Fruit fly (Drosophila melanogaster) whole organism, embryonic: ENCODE measurements around the gene Tps1.

Source experiments
- Asciz ChIP-seq: fragments of 200-800 bp; sonication (Bioruptor generic); optimal IDR thresholded peaks from 2 replicates; lab custom pipeline; 2017; ENCODE audit warnings: missing biosample characterization, mild to moderate bottlenecking, missing genetic modification characterization, missing genetic modification reagents
- BtbVII ChIP-seq: fragments of 200-800 bp; sonication (Bioruptor generic); optimal IDR thresholded peaks from 3 replicates; lab custom pipeline; 2017; ENCODE audit warnings: missing biosample characterization, mild to moderate bottlenecking, missing genetic modification characterization
- CG10979 ChIP-seq: fragments of 200-800 bp; sonication (Bioruptor generic); optimal IDR thresholded peaks from 2 replicates; lab custom pipeline; 2018; ENCODE audit warnings: missing biosample characterization, mild to moderate bottlenecking, missing genetic modification characterization, moderate library complexity
- CG11504 ChIP-seq: fragments of 200-800 bp; sonication (Bioruptor generic); optimal IDR thresholded peaks from 3 replicates; lab custom pipeline; 2019; ENCODE audit warnings: missing biosample characterization, mild to moderate bottlenecking, missing genetic modification characterization, moderate library complexity
- CG12071 ChIP-seq: fragments of 200-800 bp; sonication (Bioruptor generic); optimal IDR thresholded peaks from 3 replicates; lab custom pipeline; 2018; ENCODE audit warnings: missing biosample characterization, mild to moderate bottlenecking, missing genetic modification characterization
- CG12155 ChIP-seq: fragments of 200-800 bp; sonication (Bioruptor generic); optimal IDR thresholded peaks from 3 replicates; lab custom pipeline; 2016; ENCODE audit warnings: missing biosample characterization, missing genetic modification characterization
- CG12769 ChIP-seq: fragments of 200-800 bp; sonication (Bioruptor generic); optimal IDR thresholded peaks from 2 replicates; lab custom pipeline; 2019; ENCODE audit warnings: missing biosample characterization, mild to moderate bottlenecking, missing genetic modification characterization, moderate library complexity
- CG14667 ChIP-seq: fragments of 200-800 bp; sonication (Bioruptor generic); IDR thresholded peaks from 2 replicates; pipeline ENCODE4 v1.3.6; 2022; ENCODE audit warnings: missing biosample characterization, missing genetic modification characterization
- CG14710 ChIP-seq: fragments of 200-800 bp; sonication (Bioruptor generic); optimal IDR thresholded peaks from 3 replicates; lab custom pipeline; 2019; ENCODE audit warnings: missing biosample characterization, mild to moderate bottlenecking, missing genetic modification characterization, moderate library complexity
- CG16863 ChIP-seq: fragments of 200-800 bp; sonication (Bioruptor generic); optimal IDR thresholded peaks from 3 replicates; lab custom pipeline; 2016; ENCODE audit warnings: missing biosample characterization, missing genetic modification characterization
- CG17802 ChIP-seq: fragments of 200-800 bp; sonication (Bioruptor generic); optimal IDR thresholded peaks from 2 replicates; lab custom pipeline; 2018; ENCODE audit warnings: missing biosample characterization, mild to moderate bottlenecking, missing genetic modification characterization, moderate library complexity
- CG2712 ChIP-seq: fragments of 200-800 bp; optimal IDR thresholded peaks from 3 replicates; lab custom pipeline; 2019; ENCODE audit warnings: missing biosample characterization, mild to moderate bottlenecking, missing genetic modification characterization, moderate library complexity
- CG2875 ChIP-seq: fragments of 200-800 bp; sonication (Bioruptor generic); optimal IDR thresholded peaks from 2 replicates; lab custom pipeline; 2017; ENCODE audit warnings: missing biosample characterization, mild to moderate bottlenecking, missing genetic modification characterization, missing genetic modification reagents
- CG3065 ChIP-seq: fragments of 200-800 bp; sonication (Bioruptor generic); optimal IDR thresholded peaks from 2 replicates; lab custom pipeline; 2016; ENCODE audit warnings: missing biosample characterization, missing genetic modification characterization
- CG3407 ChIP-seq: fragments of 200-800 bp; sonication (Bioruptor generic); optimal IDR thresholded peaks from 2 replicates; lab custom pipeline; 2018; ENCODE audit warnings: missing biosample characterization, mild to moderate bottlenecking, missing genetic modification characterization
- CG4424 ChIP-seq: fragments of 200-800 bp; sonication (Bioruptor generic); optimal IDR thresholded peaks from 3 replicates; lab custom pipeline; 2016; ENCODE audit warnings: missing biosample characterization, missing genetic modification characterization
- CG6791 ChIP-seq: fragments of 200-800 bp; sonication (Bioruptor generic); IDR thresholded peaks from 3 replicates; pipeline ENCODE4 v1.3.6; 2022; ENCODE audit warnings: missing biosample characterization, missing genetic modification characterization; ENCODE audit not compliant: partially characterized antibody
- CG8359 ChIP-seq: fragments of 200-800 bp; sonication (Bioruptor generic); optimal IDR thresholded peaks from 2 replicates; lab custom pipeline; 2017; ENCODE audit warnings: missing biosample characterization, mild to moderate bottlenecking, missing genetic modification characterization, borderline replicate concordance
- Deaf1 ChIP-seq: fragments of 200-800 bp; optimal IDR thresholded peaks from 3 replicates; lab custom pipeline; 2019; ENCODE audit warnings: missing biosample characterization, mild to moderate bottlenecking, missing genetic modification characterization, moderate library complexity
- Dip3 ChIP-seq: fragments of 200-800 bp; sonication (Bioruptor generic); optimal IDR thresholded peaks from 3 replicates; lab custom pipeline; 2016; ENCODE audit warnings: missing biosample characterization, missing genetic modification characterization
- Doc2 ChIP-seq: fragments of 200-800 bp; sonication (Bioruptor generic); IDR thresholded peaks from 2 replicates; pipeline ENCODE4 v1.3.6; 2022; ENCODE audit warnings: missing biosample characterization, missing genetic modification characterization
- GATAe ChIP-seq: fragments of 200-800 bp; sonication (Bioruptor generic); conservative IDR thresholded peaks from 2 replicates; pipeline ENCODE4 v1.3.6; 2022; ENCODE audit warnings: missing biosample characterization, missing genetic modification characterization
- Gug ChIP-seq: fragments of 200-800 bp; sonication (Bioruptor generic); IDR thresholded peaks from 4 replicates; pipeline ENCODE4 v1.3.6; 2022; ENCODE audit warnings: missing biosample characterization, missing genetic modification characterization
- Hand ChIP-seq: fragments of 200-800 bp; sonication (Bioruptor generic); optimal IDR thresholded peaks from 2 replicates; lab custom pipeline; 2017; ENCODE audit warnings: mild to moderate bottlenecking, missing biosample characterization, missing genetic modification reagents, missing genetic modification characterization
- Mad ChIP-seq: fragments of 200-800 bp; sonication (Bioruptor generic); optimal IDR thresholded peaks from 2 replicates; lab custom pipeline; 2016; ENCODE audit warnings: missing biosample characterization, missing genetic modification characterization
- Nf-YB ChIP-seq: fragments of 200-800 bp; sonication (Bioruptor generic); optimal IDR thresholded peaks from 3 replicates; lab custom pipeline; 2019; ENCODE audit warnings: missing biosample characterization, mild to moderate bottlenecking, missing genetic modification characterization, moderate library complexity
- Oaz ChIP-seq: fragments of 200-800 bp; sonication (Bioruptor generic); IDR thresholded peaks from 2 replicates; pipeline ENCODE4 v1.3.6; 2022; ENCODE audit warnings: missing biosample characterization, missing genetic modification characterization
- Scr ChIP-seq: fragments of 200-800 bp; sonication (Bioruptor generic); IDR thresholded peaks from 2 replicates; pipeline ENCODE4 v1.3.6; 2022; ENCODE audit warnings: missing biosample characterization, missing genetic modification characterization; ENCODE audit not compliant: partially characterized antibody
- Sry-β ChIP-seq: fragments of 200-800 bp; sonication (Bioruptor generic); optimal IDR thresholded peaks from 2 replicates; lab custom pipeline; 2018; ENCODE audit warnings: missing biosample characterization, mild to moderate bottlenecking, missing genetic modification characterization, moderate library complexity
- Usf ChIP-seq: fragments of 200-800 bp; sonication (Bioruptor generic); optimal IDR thresholded peaks from 2 replicates; lab custom pipeline; 2017; ENCODE audit warnings: missing genotype, missing biosample characterization, missing genetic modification characterization
- ap ChIP-seq: fragments of 200-800 bp; sonication (Bioruptor generic); IDR thresholded peaks from 2 replicates; pipeline ENCODE4 v1.3.6; 2022; ENCODE audit warnings: missing biosample characterization, missing genetic modification characterization
- bigmax ChIP-seq: fragments of 200-800 bp; sonication (Bioruptor generic); optimal IDR thresholded peaks from 2 replicates; lab custom pipeline; 2018; ENCODE audit warnings: missing biosample characterization, mild to moderate bottlenecking, missing genetic modification characterization
- cad ChIP-seq: fragments of >200 bp; optimal IDR thresholded peaks from 2 replicates; lab custom pipeline; 2017; ENCODE audit warnings: missing biosample characterization, missing genetic modification characterization
- cas ChIP-seq: fragments of 200-800 bp; sonication (Bioruptor generic); IDR thresholded peaks from 2 replicates; pipeline ENCODE4 v1.3.6; 2022; ENCODE audit warnings: missing biosample characterization, missing genetic modification characterization
- cwo ChIP-seq: fragments of 200-800 bp; sonication (Bioruptor generic); optimal IDR thresholded peaks from 3 replicates; lab custom pipeline; 2017; ENCODE audit warnings: missing biosample characterization, missing genetic modification characterization, mild to moderate bottlenecking, moderate library complexity, missing genetic modification reagents
- dmrt11E ChIP-seq: fragments of 200-800 bp; sonication (Bioruptor generic); optimal IDR thresholded peaks from 3 replicates; lab custom pipeline; 2018; ENCODE audit warnings: missing biosample characterization, mild to moderate bottlenecking, missing genetic modification characterization, moderate library complexity
- fd64A ChIP-seq: fragments of 200-800 bp; sonication (Bioruptor generic); optimal IDR thresholded peaks from 3 replicates; lab custom pipeline; 2018; ENCODE audit warnings: missing biosample characterization, mild to moderate bottlenecking, missing genetic modification characterization
- fru ChIP-seq: fragments of >200 bp; optimal IDR thresholded peaks from 2 replicates; lab custom pipeline; 2017
- gsb ChIP-seq: fragments of 200-800 bp; sonication (Bioruptor generic); IDR thresholded peaks from 2 replicates; pipeline ENCODE4 v1.3.6; 2022; ENCODE audit warnings: missing biosample characterization, missing genetic modification characterization
- jigr1 ChIP-seq: fragments of 200-800 bp; sonication (Bioruptor generic); IDR thresholded peaks from 3 replicates; pipeline ENCODE4 v1.3.6; 2022; ENCODE audit warnings: missing biosample characterization, missing genetic modification characterization
- jumu ChIP-seq: fragments of 200-800 bp; sonication (Bioruptor generic); optimal IDR thresholded peaks from 3 replicates; lab custom pipeline; 2016; ENCODE audit warnings: missing biosample characterization, missing genetic modification characterization
- lbe ChIP-seq: fragments of 200-800 bp; sonication (Bioruptor generic); optimal IDR thresholded peaks from 2 replicates; lab custom pipeline; 2016; ENCODE audit warnings: missing biosample characterization, mild to moderate bottlenecking, missing genetic modification characterization
- mam ChIP-seq: fragments of 200-800 bp; sonication (Bioruptor generic); optimal IDR thresholded peaks from 3 replicates; lab custom pipeline; 2016; ENCODE audit warnings: missing biosample characterization, missing genetic modification characterization
- mirr ChIP-seq: fragments of 200-800 bp; sonication (Bioruptor generic); optimal IDR thresholded peaks from 3 replicates; lab custom pipeline; 2018; ENCODE audit warnings: missing biosample characterization, mild to moderate bottlenecking, missing genetic modification characterization
- org-1 ChIP-seq: fragments of 200-800 bp; sonication (Bioruptor generic); optimal IDR thresholded peaks from 2 replicates; lab custom pipeline; 2017; ENCODE audit warnings: missing biosample characterization, missing genetic modification characterization
- pnt ChIP-seq: fragments of 200-800 bp; sonication (Bioruptor generic); optimal IDR thresholded peaks from 3 replicates; lab custom pipeline; 2016; ENCODE audit warnings: missing biosample characterization, missing genetic modification characterization
- pros ChIP-seq: fragments of 200-800 bp; sonication (Bioruptor generic); optimal IDR thresholded peaks from 3 replicates; lab custom pipeline; 2019; ENCODE audit warnings: missing biosample characterization, mild to moderate bottlenecking, missing genetic modification characterization, moderate library complexity
- row ChIP-seq: fragments of 200-800 bp; sonication (Bioruptor generic); IDR thresholded peaks from 3 replicates; pipeline ENCODE4 v1.3.6; 2022; ENCODE audit warnings: missing biosample characterization, missing genetic modification characterization
- sd ChIP-seq: fragments of 200-800 bp; sonication (Bioruptor generic); optimal IDR thresholded peaks from 3 replicates; lab custom pipeline; 2018; ENCODE audit warnings: missing biosample characterization, mild to moderate bottlenecking, missing genetic modification characterization, moderate library complexity
- slbo ChIP-seq: fragments of 200-800 bp; sonication (Bioruptor generic); IDR thresholded peaks from 2 replicates; pipeline ENCODE4 v1.3.6; 2022; ENCODE audit warnings: missing biosample characterization, missing genetic modification characterization
- tx ChIP-seq: fragments of 200-800 bp; sonication (Bioruptor generic); optimal IDR thresholded peaks from 2 replicates; lab custom pipeline; 2016; ENCODE audit warnings: missing biosample characterization, missing genetic modification characterization

The Tps1 gene

dm6 chr2L:4393842-4394421 is 5.8 kb downstream of the Tps1 start, which contains the start of gene CG3652 (continued):
- TF ChIP-seq CG16863 (GFP tag; lab: Kevin White, UChicago) (no peak), slbo (peak; percentile 43; the same call in 1 of the 2 replicates), Asciz (no peak), CG6791 (GFP tag; lab: Robert Waterston, UW) (peak; percentile 46; the same call in 1 of the 3 replicates), Oaz (no peak), CG8359 (GFP tag; lab: Kevin White, UChicago) (no peak), Hand (GFP tag; lab: Kevin White, UChicago) (no peak), CG14710 (tag; lab: Kevin White, UChicago) (peak; percentile 72), CG4424 (GFP tag; lab: Kevin White, UChicago) (no peak), jigr1 (GFP tag; lab: Robert Waterston, UW) (no peak), CG14667 (GFP tag; lab: Robert Waterston, UW) (no peak), pnt (peak; percentile 34), CG3407 (GFP tag; lab: Kevin White, UChicago) (no peak), cwo (GFP tag; lab: Kevin White, UChicago) (no peak), Mad (GFP tag; lab: Kevin White, UChicago) (no peak), row (peak; percentile 70), Nf-YB (GFP tag; lab: Kevin White, UChicago) (no peak), Sry-β (GFP tag; lab: Kevin White, UChicago) (peak; percentile 82), CG12155 (GFP tag; lab: Kevin White, UChicago) (peak; percentile 31), lbe (GFP tag; lab: Kevin White, UChicago) (no peak), mirr (GFP tag; lab: Kevin White, UChicago) (no peak), CG17802 (no peak), GATAe (GFP tag; lab: Robert Waterston, UW) (no peak), Usf (GFP tag; lab: Kevin White, UChicago) (no peak), dmrt11E (tag; lab: Kevin White, UChicago) (peak; percentile 23), Doc2 (GFP tag; lab: Robert Waterston, UW) (no peak), BtbVII (GFP tag; lab: Kevin White, UChicago) (no peak), mam (peak; percentile 36), tx (GFP tag; lab: Kevin White, UChicago) (no peak), CG10979 (tag; lab: Kevin White, UChicago) (peak; percentile 1), CG2875 (no peak), fd64A (GFP tag; lab: Kevin White, UChicago) (no peak), cas (no peak), cad (no peak), Deaf1 (tag; lab: Kevin White, UChicago) (no peak), CG12071 (GFP tag; lab: Kevin White, UChicago) (no peak), Dip3 (peak; percentile 48), CG11504 (tag; lab: Kevin White, UChicago) (no peak), bigmax (GFP tag; lab: Kevin White, UChicago) (no peak), sd (no peak), fru (lab: Kevin White, UChicago) (no peak), CG3065 (GFP tag; lab: Kevin White, UChicago) (no peak), CG12769 (tag; lab: Kevin White, UChicago) (no peak), pros (GFP tag; lab: Kevin White, UChicago) (no peak), Gug (GFP tag; lab: Robert Waterston, UW) (peak; percentile 12; the same call in 1 of the 4 replicates), ap (GFP tag; lab: Robert Waterston, UW) (no peak), jumu (GFP tag; lab: Kevin White, UChicago) (peak; percentile 30), gsb (GFP tag; lab: Robert Waterston, UW) (no peak), org-1 (no peak), CG2712 (tag; lab: Kevin White, UChicago) (no peak), Scr (GFP tag; lab: Robert Waterston, UW) (peak; percentile 60)
